Fruit fly (Drosophila melanogaster) whole organism, embryonic: ENCODE measurements around the gene Gyf.

Source experiments
- Ada2b ChIP-seq: fragments of 200-800 bp; sonication (Bioruptor generic); IDR thresholded peaks from 2 replicates; pipeline ENCODE4 v1.3.6; 2022; ENCODE audit warnings: missing biosample characterization, missing genetic modification characterization
- Antp ChIP-seq: fragments of 200-800 bp; sonication (Bioruptor generic); optimal IDR thresholded peaks from 3 replicates; lab custom pipeline; 2016; ENCODE audit warnings: missing biosample characterization, missing genetic modification characterization
- CG10321 ChIP-seq: fragments of 200-800 bp; sonication (Bioruptor generic); IDR thresholded peaks from 2 replicates; pipeline ENCODE4 v1.3.6; 2022; ENCODE audit warnings: missing biosample characterization, missing genetic modification characterization
- CG14710 ChIP-seq: fragments of 200-800 bp; sonication (Bioruptor generic); optimal IDR thresholded peaks from 3 replicates; lab custom pipeline; 2019; ENCODE audit warnings: missing biosample characterization, mild to moderate bottlenecking, missing genetic modification characterization, moderate library complexity
- CG9727 ChIP-seq: fragments of 200-800 bp; sonication (Bioruptor generic); optimal IDR thresholded peaks from 3 replicates; lab custom pipeline; 2017; ENCODE audit warnings: missing biosample characterization, mild to moderate bottlenecking, missing genetic modification characterization
- CoRest ChIP-seq: fragments of 200-800 bp; sonication (Bioruptor generic); optimal IDR thresholded peaks from 3 replicates; lab custom pipeline; 2018; ENCODE audit warnings: missing biosample characterization, mild to moderate bottlenecking, missing genetic modification characterization, moderate library complexity
- Dad ChIP-seq: fragments of 200-800 bp; sonication (Bioruptor generic); optimal IDR thresholded peaks from 3 replicates; lab custom pipeline; 2016; ENCODE audit warnings: missing biosample characterization, missing genetic modification characterization
- Ptx1 ChIP-seq: fragments of 200-800 bp; sonication (Bioruptor generic); IDR thresholded peaks from 2 replicates; pipeline ENCODE4 v1.3.6; 2022; ENCODE audit warnings: missing biosample characterization, missing genetic modification characterization
- bowl ChIP-seq: fragments of 200-800 bp; sonication (Bioruptor generic); IDR thresholded peaks from 2 replicates; pipeline ENCODE4 v1.3.6; 2022; ENCODE audit warnings: missing biosample characterization, missing genetic modification characterization
- gce ChIP-seq: fragments of 200-800 bp; sonication (Bioruptor generic); IDR thresholded peaks from 3 replicates; pipeline ENCODE4 v1.3.6; 2022; ENCODE audit warnings: missing biosample characterization, missing genetic modification characterization
- peb ChIP-seq: fragments of 200-800 bp; sonication (Bioruptor generic); IDR thresholded peaks from 2 replicates; pipeline ENCODE4 v1.3.6; 2022; ENCODE audit warnings: missing biosample characterization, missing genetic modification characterization
- vvl ChIP-seq: fragments of 200-800 bp; sonication (Bioruptor generic); IDR thresholded peaks from 2 replicates; pipeline ENCODE4 v1.3.6; 2022; ENCODE audit warnings: missing biosample characterization, missing genetic modification characterization

- TF ChIP-seq Ptx1 (GFP tag; lab: Robert Waterston, UW) (no peak), bowl (GFP tag; lab: Robert Waterston, UW) (no peak), Antp (no peak), peb (GFP tag; lab: Robert Waterston, UW) (no peak), CG14710 (no peak), CG9727 (GFP tag; lab: Kevin White, UChicago) (no peak), Ada2b (GFP tag; lab: Robert Waterston, UW) (no peak), Dad (GFP tag; lab: Kevin White, UChicago) (no peak), gce (GFP tag; lab: Robert Waterston, UW) (no peak), vvl (GFP tag; lab: Robert Waterston, UW) (no peak), CG10321 (no peak), CoRest (no peak)
Measured at dm6 chr4:879061-879708, 12.4 kb upstream of the Gyf start.
